Worm (Caenorhabditis elegans): ENCODE results near the gene osta-3.
A peak's percentile ranks its signal among the peaks of the same experiment; 100 is the strongest.
"Not testable (repeated sequence)": the region's sequence is repeated elsewhere in the genome, so short reads cannot be mapped to it uniquely, and the experiment has no call there.

osta-3 gene

ce11 chrII:14801086-14801531 lies 11.2 kb upstream of the osta-3 start (continued):
- TF ChIP-seq lim-7 (GFP tag; IDR thresholded peaks at IDR 0.05), result peak; percentile 59; the same call in 1 of the 2 replicates
- TF ChIP-seq fkh-10 (GFP tag; optimal IDR thresholded peaks at IDR 0.05), result no peak
- TF ChIP-seq aha-1 (tag), result peak; percentile 75
- no peak for TF ChIP-seq ctbp-1 (GFP tag; IDR thresholded peaks at IDR 0.05)
- TF ChIP-seq ZK546.5 (tag; optimal IDR thresholded peaks at IDR 0.05), result no peak
- peak; percentile 23; the same call in 1 of the 2 replicates for TF ChIP-seq set-16 (GFP tag; IDR thresholded peaks at IDR 0.05)
- no peak for TF ChIP-seq tra-1 (GFP tag; IDR thresholded peaks at IDR 0.05)
- peak; percentile 39 for TF ChIP-seq zip-2 (tag; optimal IDR thresholded peaks at IDR 0.05)
- TF ChIP-seq dmd-6 (GFP tag; IDR thresholded peaks at IDR 0.05), result peak; percentile 61
- TF ChIP-seq D1046.2 (GFP tag; IDR thresholded peaks at IDR 0.05), result no peak
- no peak for TF ChIP-seq mdl-1 (tag; optimal IDR thresholded peaks at IDR 0.05)
- no peak for TF ChIP-seq Y105C5A.15 (GFP tag; IDR thresholded peaks at IDR 0.05)
- peak; percentile 83 for TF ChIP-seq mes-2 (tag; optimal IDR thresholded peaks at IDR 0.05; ENCODE audit: poor library complexity, severe bottlenecking)
- no peak for TF ChIP-seq ceh-32 (tag; optimal IDR thresholded peaks at IDR 0.05; ENCODE audit: poor library complexity)
- no peak for TF ChIP-seq Y75B8A.6 (GFP tag; IDR thresholded peaks at IDR 0.05)
- TF ChIP-seq jun-1 (tag; optimal IDR thresholded peaks at IDR 0.05), result no peak
- peak; percentile 26 for TF ChIP-seq mxl-3 (GFP tag; optimal IDR thresholded peaks at IDR 0.05)

- TF ChIP-seq arid-1 (GFP tag; conservative IDR thresholded peaks at IDR 0.05) (peak; percentile 39; the same call in 1 of the 2 replicates), lim-7 (GFP tag; IDR thresholded peaks at IDR 0.05) (peak; percentile 11; the same call in 1 of the 2 replicates), hmg-1.1 (GFP tag; IDR thresholded peaks at IDR 0.05) (0 out of 2 replicates have a peak, but pooled peaks have one; percentile 17), pha-4 (GFP tag; IDR thresholded peaks at IDR 0.05) (peak; percentile 46; the same call in 1 of the 2 replicates), mdt-29 (GFP tag; IDR thresholded peaks at IDR 0.05) (0 out of 2 replicates have a peak, but pooled peaks have one; percentile 56), mes-2 (tag; optimal IDR thresholded peaks at IDR 0.05; ENCODE audit: poor library complexity, severe bottlenecking) (peak; percentile 21), Y75B8A.6 (GFP tag; IDR thresholded peaks at IDR 0.05) (0 out of 2 replicates have a peak, but pooled peaks have one; percentile 32), vab-7 (GFP tag; IDR thresholded peaks at IDR 0.05) (peak; percentile 57), madf-5 (GFP tag; IDR thresholded peaks at IDR 0.05) (0 out of 4 replicates have a peak, but pooled peaks of 1 of the 2 experiments have one; percentile 58), lin-38 (GFP tag; IDR thresholded peaks at IDR 0.05) (peak; percentile 65), dmd-6 (GFP tag; IDR thresholded peaks at IDR 0.05) (0 out of 2 replicates have a peak, but pooled peaks have one; percentile 8), egl-43 (GFP tag; IDR thresholded peaks at IDR 0.05) (peak; percentile 58; the same call in 1 of the 2 replicates), Y48G9A.11 (GFP tag; IDR thresholded peaks at IDR 0.05) (peak; percentile 9; the same call in 1 of the 2 replicates), F26F4.8 (GFP tag; conservative IDR thresholded peaks at IDR 0.05) (0 out of 2 replicates have a peak, but pooled peaks have one; percentile 47)
- TF ChIP-seq pha-4 (tag; optimal IDR thresholded peaks at IDR 0.05), result not testable (repeated sequence)
These were observed 9.8 kb upstream of the osta-3 start for ce11 chrII:14802527-14802926.

ce11 chrII:14804259-14804899 lies 8.0 kb upstream of the osta-3 start, which contains the start of gene W01D2.3:
W01D2.3 (minus strand) TSS chrII:14804309.
- TF ChIP-seq vab-7 (GFP tag; IDR thresholded peaks at IDR 0.05) (peak; percentile 77), ces-1 (GFP tag; optimal IDR thresholded peaks at IDR 0.05) (no peak), jun-1 (tag; optimal IDR thresholded peaks at IDR 0.05) (no peak), F37D6.2 (tag; optimal IDR thresholded peaks at IDR 0.05) (peak; percentile 76), T20F7.1 (GFP tag; optimal IDR thresholded peaks at IDR 0.05) (no peak), fkh-10 (GFP tag; optimal IDR thresholded peaks at IDR 0.05) (no peak), unc-130 (GFP tag; optimal IDR thresholded peaks at IDR 0.05) (no peak), zfp-2 (tag; optimal IDR thresholded peaks at IDR 0.05) (peak; percentile 29), ama-1 (optimal IDR thresholded peaks at IDR 0.05) (no peak), egl-27 (tag; optimal IDR thresholded peaks at IDR 0.05) (no peak), Y5F2A.4 (GFP tag; optimal IDR thresholded peaks at IDR 0.05) (peak; percentile 49), daf-8 (GFP tag; IDR thresholded peaks at IDR 0.05) (no peak), F44E2.7 (GFP tag; IDR thresholded peaks at IDR 0.05) (no peak), hlh-11 (tag; optimal IDR thresholded peaks at IDR 0.05) (peak; percentile 69), zip-11 (GFP tag; IDR thresholded peaks at IDR 0.05) (no peak), skn-1 (tag; optimal IDR thresholded peaks at IDR 0.05) (no peak), egl-43 (GFP tag; IDR thresholded peaks at IDR 0.05) (peak; percentile 67), ceh-82 (tag; optimal IDR thresholded peaks at IDR 0.05) (no peak), mdl-1 (tag; optimal IDR thresholded peaks at IDR 0.05) (no peak), cey-2 (tag; optimal IDR thresholded peaks at IDR 0.05; ENCODE audit: borderline replicate concordance, insufficient read depth) (peak; percentile 35), zag-1 (tag; optimal IDR thresholded peaks at IDR 0.05) (no peak), dmd-6 (GFP tag; IDR thresholded peaks at IDR 0.05) (peak; percentile 65), lir-3 (tag; optimal IDR thresholded peaks at IDR 0.05) (peak; percentile 77), lin-39 (tag; optimal IDR thresholded peaks at IDR 0.05) (no peak)
